Fruit fly (Drosophila melanogaster) whole organism, adult: ENCODE data around the gene Pss.
A peak's percentile ranks its signal among the peaks of the same experiment; 100 is the strongest.

Source experiments
- bab1 ChIP-seq: fragments of 200-800 bp; sonication (Bioruptor generic); optimal IDR thresholded peaks from 3 replicates; lab custom pipeline; 2019; ENCODE audit warnings: missing biosample characterization, mild to moderate bottlenecking, missing genetic modification characterization, moderate library complexity
- cnc ChIP-seq, 2 experiments: fragments of >200 bp; optimal IDR thresholded peaks; 2 replicates each; lab custom pipeline; 2017
- kay ChIP-seq: fragments of 200-800 bp; sonication (Bioruptor generic); peaks from one replicate; lab custom pipeline; 2016; ENCODE audit warnings: missing biosample characterization, missing genetic modification characterization, borderline replicate concordance
- ovo ChIP-seq: fragments of 200-800 bp; sonication (Bioruptor generic); optimal IDR thresholded peaks from 2 replicates; lab custom pipeline; 2016; ENCODE audit warnings: missing biosample characterization, missing genetic modification characterization
- pad ChIP-seq: fragments of 200-800 bp; sonication (Bioruptor generic); optimal IDR thresholded peaks from 3 replicates; lab custom pipeline; 2017; ENCODE audit warnings: missing biosample characterization, missing genetic modification characterization, mild to moderate bottlenecking, moderate library complexity, missing genetic modification reagents
- toe ChIP-seq: fragments of 200-800 bp; sonication (Bioruptor generic); optimal IDR thresholded peaks from 2 replicates; lab custom pipeline; 2016; ENCODE audit warnings: missing biosample characterization, missing genetic modification characterization

- TF ChIP-seq ovo (GFP tag; lab: Kevin White, UChicago) (no peak), cnc (optimal IDR thresholded peaks at IDR 0.05; lab: Kevin White, UChicago) (no peak), toe (no peak), bab1 (no peak), pad (GFP tag; lab: Kevin White, UChicago) (no peak), kay (GFP tag; lab: Kevin White, UChicago) (peak; percentile 90)
Observed at dm6 chr3L:20514101-20514500, 11.9 kb downstream of the Pss start.
